Fruit fly (Drosophila melanogaster) whole organism, adult: ENCODE data around the gene Nubp1.
A peak's percentile ranks its signal among the peaks of the same experiment; 100 is the strongest.

Experiments used
- CG11617 ChIP-seq: fragments of 200-800 bp; sonication (Bioruptor generic); optimal IDR thresholded peaks from 2 replicates; lab custom pipeline; 2017; ENCODE audit warnings: mild to moderate bottlenecking, missing biosample characterization, missing genetic modification reagents, missing genetic modification characterization
- CG12768 ChIP-seq: fragments of 200-800 bp; sonication (Bioruptor generic); optimal IDR thresholded peaks from 2 replicates; lab custom pipeline; 2017; ENCODE audit warnings: missing biosample characterization, missing genetic modification characterization, mild to moderate bottlenecking, moderate library complexity, missing genetic modification reagents
- CG14711 ChIP-seq: fragments of 200-800 bp; sonication (Bioruptor generic); optimal IDR thresholded peaks from 2 replicates; lab custom pipeline; 2018; ENCODE audit warnings: missing biosample characterization, mild to moderate bottlenecking, missing genetic modification characterization, moderate library complexity
- CG1620 ChIP-seq: fragments of 200-800 bp; sonication (Bioruptor generic); optimal IDR thresholded peaks from 2 replicates; lab custom pipeline; 2016; ENCODE audit warnings: missing biosample characterization, missing genetic modification characterization
- CG33017 ChIP-seq: fragments of 200-800 bp; sonication (Bioruptor generic); optimal IDR thresholded peaks from 2 replicates; lab custom pipeline; 2018; ENCODE audit warnings: missing biosample characterization, mild to moderate bottlenecking, missing genetic modification characterization, moderate library complexity
- CG5204 ChIP-seq: fragments of 200-800 bp; sonication (Bioruptor generic); optimal IDR thresholded peaks from 2 replicates; lab custom pipeline; 2016; ENCODE audit warnings: missing biosample characterization, missing genetic modification characterization
- CG7045 ChIP-seq: fragments of 200-800 bp; sonication (Bioruptor generic); optimal IDR thresholded peaks from 2 replicates; lab custom pipeline; 2017; ENCODE audit warnings: missing biosample characterization, mild to moderate bottlenecking, missing genetic modification characterization
- CG7101 ChIP-seq: fragments of 200-800 bp; sonication (Bioruptor generic); optimal IDR thresholded peaks from 2 replicates; lab custom pipeline; 2018; ENCODE audit warnings: missing biosample characterization, mild to moderate bottlenecking, missing genetic modification characterization, moderate library complexity
- Crg-1 ChIP-seq: fragments of 200-800 bp; sonication (Bioruptor generic); optimal IDR thresholded peaks from 2 replicates; lab custom pipeline; 2016; ENCODE audit warnings: missing biosample characterization, missing genetic modification characterization
- Hr96 ChIP-seq: fragments of 200-800 bp; sonication (Bioruptor generic); optimal IDR thresholded peaks from 2 replicates; lab custom pipeline; 2016; ENCODE audit warnings: missing biosample characterization, missing genetic modification characterization
- Mnt ChIP-seq: fragments of 200-800 bp; sonication (Bioruptor generic); optimal IDR thresholded peaks from 2 replicates; lab custom pipeline; 2016; ENCODE audit warnings: missing biosample characterization, mild to moderate bottlenecking, missing genetic modification characterization
- bab1 ChIP-seq: fragments of 200-800 bp; sonication (Bioruptor generic); optimal IDR thresholded peaks from 3 replicates; lab custom pipeline; 2019; ENCODE audit warnings: missing biosample characterization, mild to moderate bottlenecking, missing genetic modification characterization, moderate library complexity
- cic ChIP-seq: fragments of 200-800 bp; sonication (Bioruptor generic); optimal IDR thresholded peaks from 2 replicates; lab custom pipeline; 2017; ENCODE audit warnings: missing biosample characterization, mild to moderate bottlenecking, missing genetic modification characterization, moderate library complexity
- cnc ChIP-seq, 2 experiments: fragments of >200 bp; optimal IDR thresholded peaks; 2 replicates each; lab custom pipeline; 2017
- kay ChIP-seq: fragments of 200-800 bp; sonication (Bioruptor generic); peaks from one replicate; lab custom pipeline; 2016; ENCODE audit warnings: missing biosample characterization, missing genetic modification characterization, borderline replicate concordance
- ovo ChIP-seq: fragments of 200-800 bp; sonication (Bioruptor generic); optimal IDR thresholded peaks from 2 replicates; lab custom pipeline; 2016; ENCODE audit warnings: missing biosample characterization, missing genetic modification characterization
- pad ChIP-seq: fragments of 200-800 bp; sonication (Bioruptor generic); optimal IDR thresholded peaks from 3 replicates; lab custom pipeline; 2017; ENCODE audit warnings: missing biosample characterization, missing genetic modification characterization, mild to moderate bottlenecking, moderate library complexity, missing genetic modification reagents
- tj ChIP-seq: fragments of 200-800 bp; sonication (Bioruptor generic); optimal IDR thresholded peaks from 3 replicates; lab custom pipeline; 2017; ENCODE audit warnings: missing biosample characterization, mild to moderate bottlenecking, missing genetic modification characterization, moderate library complexity
- toe ChIP-seq: fragments of 200-800 bp; sonication (Bioruptor generic); optimal IDR thresholded peaks from 2 replicates; lab custom pipeline; 2016; ENCODE audit warnings: missing biosample characterization, missing genetic modification characterization

Nubp1 gene

DNA sequence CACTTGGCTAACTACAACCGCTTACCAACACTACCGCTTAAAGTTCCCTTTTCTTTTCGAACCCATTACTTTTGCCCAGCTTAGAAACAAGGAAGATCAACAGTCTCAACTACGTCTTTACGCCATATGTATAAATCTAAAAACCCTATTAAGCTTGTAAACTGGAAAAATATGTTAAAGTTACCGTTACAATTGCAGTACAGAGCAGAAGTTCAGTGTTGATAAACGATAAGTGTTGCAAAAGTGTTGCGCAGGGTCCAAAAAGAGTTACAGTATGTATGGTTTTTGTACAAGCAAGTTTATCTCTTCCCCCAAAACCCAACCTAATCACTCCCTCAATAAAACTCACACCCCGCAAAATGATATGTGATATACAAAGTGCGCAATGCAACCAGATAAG lies 14.8 kb downstream of the Nubp1 start:
- TF ChIP-seq CG7045 (GFP tag; lab: Kevin White, UChicago) (no peak), Mnt (GFP tag; lab: Kevin White, UChicago) (no peak), CG12768 (GFP tag; lab: Kevin White, UChicago) (no peak), kay (GFP tag; lab: Kevin White, UChicago) (no peak)

DNA sequence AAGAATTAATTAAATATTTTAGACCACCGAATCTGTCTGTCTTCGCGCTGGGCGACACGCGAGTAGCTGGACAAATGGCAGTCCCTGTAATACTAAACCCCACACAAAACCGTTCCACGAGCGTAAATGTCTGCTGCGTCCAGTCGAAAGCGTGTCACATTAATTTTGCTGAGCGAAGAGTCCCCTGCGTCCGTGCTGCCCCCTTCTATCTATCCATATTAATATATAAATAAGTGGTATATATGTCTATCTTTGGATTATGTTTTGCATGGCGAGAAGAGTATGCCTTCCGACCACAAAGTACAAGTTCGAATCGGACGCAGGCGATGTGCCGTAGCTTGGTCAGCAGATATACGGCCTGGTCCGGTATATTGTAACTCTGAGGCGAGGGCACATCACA lies 20.0 kb downstream of the Nubp1 start:
- TF ChIP-seq cic: no peak
- TF ChIP-seq tj (GFP tag; lab: Kevin White, UChicago): peak; percentile 59

DNA sequence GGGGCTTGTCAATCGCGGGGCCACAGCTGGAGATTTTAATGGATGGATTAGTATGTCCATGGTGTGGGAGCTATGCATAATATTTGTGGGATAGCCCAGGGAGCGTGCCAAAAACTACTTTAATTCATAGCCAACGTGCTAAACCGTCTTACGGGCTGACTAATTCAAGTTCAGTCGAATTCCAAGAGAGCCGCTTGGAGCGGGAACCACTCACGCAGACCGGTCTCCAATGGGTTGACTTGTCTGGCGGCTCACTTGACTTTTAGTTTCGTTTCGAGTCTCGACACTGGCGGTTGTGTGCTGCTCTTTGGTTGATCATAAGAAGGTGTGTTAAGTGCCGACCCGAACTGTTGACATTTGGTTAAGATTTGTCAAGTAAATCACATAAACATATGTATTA lies 21.7 kb downstream of the Nubp1 start, which contains the start of gene yellow-b:
TSS of gene yellow-b (plus strand) at position 263 of the 400 bp plus-strand sequence.
- TF ChIP-seq cic (no peak), pad (GFP tag; lab: Kevin White, UChicago) (no peak), cnc (optimal IDR thresholded peaks at IDR 0.05; lab: Kevin White, UChicago) (no peak), CG33017 (tag; lab: Kevin White, UChicago) (no peak), Hr96 (GFP tag; lab: Kevin White, UChicago) (no peak)

DNA sequence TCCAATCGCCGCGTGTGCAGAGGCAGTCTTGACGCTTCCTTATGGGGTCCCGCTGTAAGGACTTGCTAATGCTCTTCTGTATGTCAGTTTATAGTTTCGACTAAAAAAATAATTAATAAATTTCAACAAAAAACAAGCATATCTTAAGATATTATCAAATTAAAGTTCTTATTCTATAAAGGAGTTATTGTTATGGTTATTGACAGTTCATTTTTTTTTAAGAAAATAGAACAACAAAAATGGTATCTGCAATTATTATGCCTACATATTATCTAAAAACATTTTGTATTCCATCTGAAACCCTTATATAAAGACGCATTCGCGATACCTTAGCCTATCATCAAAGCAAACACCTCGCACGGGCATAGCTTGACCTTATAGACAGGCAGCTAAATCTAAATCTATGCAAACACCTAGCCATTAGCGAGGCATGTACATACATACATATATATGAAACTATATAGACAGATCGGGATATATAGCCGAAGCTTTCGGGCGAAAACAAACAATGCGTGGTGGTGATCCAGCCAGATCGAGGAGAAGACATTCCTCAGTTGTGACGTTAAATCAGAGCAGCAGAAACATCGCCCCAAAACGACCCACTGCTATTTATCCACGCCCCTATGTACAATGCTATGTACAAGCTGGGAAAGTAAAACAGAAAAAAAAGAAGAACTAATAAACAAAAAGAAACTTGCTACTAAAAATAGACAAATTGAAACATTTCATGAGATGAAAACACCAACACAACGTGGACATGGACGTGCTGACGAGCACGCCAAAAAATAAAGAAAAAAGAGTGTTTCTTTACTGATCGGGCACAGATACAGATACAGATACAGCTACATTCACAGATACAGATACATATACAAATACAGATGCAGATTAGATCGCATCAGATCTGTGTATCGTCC lies 28.4 kb downstream of the Nubp1 start, which contains the start of gene ppk17:
TSS of gene ppk17 (minus strand) at position 51 of the 914 bp plus-strand sequence.
- peak; percentile 32 for TF ChIP-seq kay (GFP tag; lab: Kevin White, UChicago)
- no peak for TF ChIP-seq CG11617 (GFP tag; lab: Kevin White, UChicago)
- TF ChIP-seq bab1 (GFP tag; lab: Kevin White, UChicago): no peak
- no peak for TF ChIP-seq CG14711 (tag; lab: Kevin White, UChicago)

DNA sequence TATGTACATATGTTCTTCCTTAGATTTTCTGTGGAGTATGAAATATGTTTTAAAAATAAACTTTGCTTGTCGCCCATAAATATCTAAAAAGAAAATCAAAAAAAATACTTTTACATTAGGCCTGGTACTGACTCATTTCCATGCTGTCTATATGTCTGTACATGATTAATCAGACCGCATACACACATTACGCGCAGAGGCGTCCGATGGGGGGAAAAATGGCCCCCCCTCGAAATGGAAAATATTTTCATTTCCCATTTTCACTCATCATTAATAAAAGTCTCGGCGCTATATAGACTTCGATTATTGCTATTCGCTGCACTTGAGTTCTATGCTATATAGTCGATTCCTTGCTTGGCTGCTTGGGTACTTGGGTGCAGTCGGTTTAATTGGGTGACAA lies 29.5 kb downstream of the Nubp1 start:
- no peak for TF ChIP-seq toe (GFP tag; lab: Kevin White, UChicago)
- TF ChIP-seq ovo (GFP tag; lab: Kevin White, UChicago): no peak
- TF ChIP-seq CG11617 (GFP tag; lab: Kevin White, UChicago): no peak
- TF ChIP-seq CG7045 (GFP tag; lab: Kevin White, UChicago): no peak
- TF ChIP-seq Hr96 (GFP tag; lab: Kevin White, UChicago): no peak
- TF ChIP-seq Crg-1: no peak
- no peak for TF ChIP-seq CG5204 (GFP tag; lab: Kevin White, UChicago)
- TF ChIP-seq CG12768 (GFP tag; lab: Kevin White, UChicago): no peak
- TF ChIP-seq Mnt (GFP tag; lab: Kevin White, UChicago): no peak
- no peak for TF ChIP-seq CG1620 (GFP tag; lab: Kevin White, UChicago)
- no peak for TF ChIP-seq CG7101
- TF ChIP-seq CG14711 (tag; lab: Kevin White, UChicago): no peak
- TF ChIP-seq kay (GFP tag; lab: Kevin White, UChicago): no peak

DNA sequence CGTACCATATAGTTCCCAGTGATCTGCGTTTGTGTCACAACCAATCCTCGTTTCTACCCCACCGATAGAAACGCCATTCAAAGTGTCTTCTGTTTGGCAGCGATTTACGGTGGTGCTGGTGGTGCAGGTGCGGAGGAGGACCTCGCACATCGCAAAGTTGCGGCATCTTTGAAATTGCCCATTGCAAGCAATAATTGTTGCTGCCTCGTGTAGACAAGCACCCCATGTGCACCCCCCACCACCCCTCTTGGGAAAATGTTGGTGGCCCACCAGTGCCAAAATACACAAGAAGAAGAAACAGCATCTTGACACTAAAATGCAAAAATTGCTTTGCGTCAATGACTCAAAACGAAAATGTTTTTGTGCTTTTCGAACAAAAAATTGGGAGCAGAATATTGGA lies 32.1 kb downstream of the Nubp1 start:
- TF ChIP-seq CG11617 (GFP tag; lab: Kevin White, UChicago): no peak

DNA sequence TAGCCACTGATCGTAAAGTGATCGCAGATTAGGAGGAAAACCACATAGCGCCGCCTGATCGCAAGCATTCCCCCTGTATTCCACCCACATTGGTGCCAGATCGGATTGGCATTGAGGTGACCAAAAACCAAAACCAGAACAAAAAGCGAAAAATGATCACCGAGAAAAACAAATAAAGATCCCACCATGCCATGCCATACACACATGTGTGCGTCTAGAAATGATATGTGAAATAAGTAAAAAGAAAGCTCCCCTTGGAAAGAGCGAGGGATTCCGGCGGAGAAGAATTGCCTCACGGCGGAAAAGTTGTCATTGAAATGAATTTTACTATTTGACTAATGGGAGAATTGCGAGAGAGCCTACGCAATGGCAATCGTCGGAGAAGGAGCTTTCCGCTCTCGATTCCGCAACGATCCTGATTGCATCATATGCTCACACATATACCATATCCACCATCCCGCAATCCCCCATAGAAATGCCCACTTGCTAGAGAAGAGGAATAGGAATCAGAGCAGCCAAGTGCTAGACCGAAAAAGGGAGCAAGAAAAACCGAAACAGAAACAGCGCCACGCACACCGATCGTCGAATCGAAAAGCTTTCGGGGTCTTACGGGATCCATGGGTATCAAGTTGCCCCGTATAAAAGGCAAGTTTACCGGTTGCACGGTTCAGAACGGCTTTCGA lies 33.9 kb downstream of the Nubp1 start, which contains the start of gene Mhc:
TSS of gene Mhc (plus strand) at position 497 of the 683 bp plus-strand sequence.
- TF ChIP-seq CG5204 (GFP tag; lab: Kevin White, UChicago): no peak
- no peak for TF ChIP-seq Mnt (GFP tag; lab: Kevin White, UChicago)
- no peak for TF ChIP-seq tj (GFP tag; lab: Kevin White, UChicago)
- no peak for TF ChIP-seq Hr96 (GFP tag; lab: Kevin White, UChicago)
- no peak for TF ChIP-seq CG7045 (GFP tag; lab: Kevin White, UChicago)
- no peak for TF ChIP-seq kay (GFP tag; lab: Kevin White, UChicago)
- no peak for TF ChIP-seq cic
- no peak for TF ChIP-seq CG11617 (GFP tag; lab: Kevin White, UChicago)
- no peak for TF ChIP-seq ovo (GFP tag; lab: Kevin White, UChicago)
- no peak for TF ChIP-seq CG14711 (tag; lab: Kevin White, UChicago)
- TF ChIP-seq toe (GFP tag; lab: Kevin White, UChicago): no peak
- TF ChIP-seq Crg-1: no peak
